Fruit fly (Drosophila melanogaster) whole organism, adult: Measurements from ENCODE around the gene CG43219.

Source experiments
- CG11617 ChIP-seq: fragments of 200-800 bp; sonication (Bioruptor generic); optimal IDR thresholded peaks from 2 replicates; lab custom pipeline; 2017; ENCODE audit warnings: mild to moderate bottlenecking, missing biosample characterization, missing genetic modification reagents, missing genetic modification characterization
- CG12768 ChIP-seq: fragments of 200-800 bp; sonication (Bioruptor generic); optimal IDR thresholded peaks from 2 replicates; lab custom pipeline; 2017; ENCODE audit warnings: missing biosample characterization, missing genetic modification characterization, mild to moderate bottlenecking, moderate library complexity, missing genetic modification reagents
- CG14711 ChIP-seq: fragments of 200-800 bp; sonication (Bioruptor generic); optimal IDR thresholded peaks from 2 replicates; lab custom pipeline; 2018; ENCODE audit warnings: missing biosample characterization, mild to moderate bottlenecking, missing genetic modification characterization, moderate library complexity
- CG1620 ChIP-seq: fragments of 200-800 bp; sonication (Bioruptor generic); optimal IDR thresholded peaks from 2 replicates; lab custom pipeline; 2016; ENCODE audit warnings: missing biosample characterization, missing genetic modification characterization
- CG33017 ChIP-seq: fragments of 200-800 bp; sonication (Bioruptor generic); optimal IDR thresholded peaks from 2 replicates; lab custom pipeline; 2018; ENCODE audit warnings: missing biosample characterization, mild to moderate bottlenecking, missing genetic modification characterization, moderate library complexity
- CG5204 ChIP-seq: fragments of 200-800 bp; sonication (Bioruptor generic); optimal IDR thresholded peaks from 2 replicates; lab custom pipeline; 2016; ENCODE audit warnings: missing biosample characterization, missing genetic modification characterization
- CG7045 ChIP-seq: fragments of 200-800 bp; sonication (Bioruptor generic); optimal IDR thresholded peaks from 2 replicates; lab custom pipeline; 2017; ENCODE audit warnings: missing biosample characterization, mild to moderate bottlenecking, missing genetic modification characterization
- CG7101 ChIP-seq: fragments of 200-800 bp; sonication (Bioruptor generic); optimal IDR thresholded peaks from 2 replicates; lab custom pipeline; 2018; ENCODE audit warnings: missing biosample characterization, mild to moderate bottlenecking, missing genetic modification characterization, moderate library complexity
- Clk ChIP-seq: fragments of 200-800 bp; sonication (Bioruptor generic); optimal IDR thresholded peaks from 2 replicates; lab custom pipeline; 2017; ENCODE audit warnings: missing biosample characterization, missing genetic modification characterization
- Crg-1 ChIP-seq: fragments of 200-800 bp; sonication (Bioruptor generic); optimal IDR thresholded peaks from 2 replicates; lab custom pipeline; 2016; ENCODE audit warnings: missing biosample characterization, missing genetic modification characterization
- Hr96 ChIP-seq: fragments of 200-800 bp; sonication (Bioruptor generic); optimal IDR thresholded peaks from 2 replicates; lab custom pipeline; 2016; ENCODE audit warnings: missing biosample characterization, missing genetic modification characterization
- Mnt ChIP-seq: fragments of 200-800 bp; sonication (Bioruptor generic); optimal IDR thresholded peaks from 2 replicates; lab custom pipeline; 2016; ENCODE audit warnings: missing biosample characterization, mild to moderate bottlenecking, missing genetic modification characterization
- bab1 ChIP-seq: fragments of 200-800 bp; sonication (Bioruptor generic); optimal IDR thresholded peaks from 3 replicates; lab custom pipeline; 2019; ENCODE audit warnings: missing biosample characterization, mild to moderate bottlenecking, missing genetic modification characterization, moderate library complexity
- cic ChIP-seq: fragments of 200-800 bp; sonication (Bioruptor generic); optimal IDR thresholded peaks from 2 replicates; lab custom pipeline; 2017; ENCODE audit warnings: missing biosample characterization, mild to moderate bottlenecking, missing genetic modification characterization, moderate library complexity
- cnc ChIP-seq, 2 experiments: fragments of >200 bp; optimal IDR thresholded peaks; 2 replicates each; lab custom pipeline; 2017
- kay ChIP-seq: fragments of 200-800 bp; sonication (Bioruptor generic); peaks from one replicate; lab custom pipeline; 2016; ENCODE audit warnings: missing biosample characterization, missing genetic modification characterization, borderline replicate concordance
- ovo ChIP-seq: fragments of 200-800 bp; sonication (Bioruptor generic); optimal IDR thresholded peaks from 2 replicates; lab custom pipeline; 2016; ENCODE audit warnings: missing biosample characterization, missing genetic modification characterization
- pad ChIP-seq: fragments of 200-800 bp; sonication (Bioruptor generic); optimal IDR thresholded peaks from 3 replicates; lab custom pipeline; 2017; ENCODE audit warnings: missing biosample characterization, missing genetic modification characterization, mild to moderate bottlenecking, moderate library complexity, missing genetic modification reagents
- tj ChIP-seq: fragments of 200-800 bp; sonication (Bioruptor generic); optimal IDR thresholded peaks from 3 replicates; lab custom pipeline; 2017; ENCODE audit warnings: missing biosample characterization, mild to moderate bottlenecking, missing genetic modification characterization, moderate library complexity
- toe ChIP-seq: fragments of 200-800 bp; sonication (Bioruptor generic); optimal IDR thresholded peaks from 2 replicates; lab custom pipeline; 2016; ENCODE audit warnings: missing biosample characterization, missing genetic modification characterization

Gene CG43219

DNA sequence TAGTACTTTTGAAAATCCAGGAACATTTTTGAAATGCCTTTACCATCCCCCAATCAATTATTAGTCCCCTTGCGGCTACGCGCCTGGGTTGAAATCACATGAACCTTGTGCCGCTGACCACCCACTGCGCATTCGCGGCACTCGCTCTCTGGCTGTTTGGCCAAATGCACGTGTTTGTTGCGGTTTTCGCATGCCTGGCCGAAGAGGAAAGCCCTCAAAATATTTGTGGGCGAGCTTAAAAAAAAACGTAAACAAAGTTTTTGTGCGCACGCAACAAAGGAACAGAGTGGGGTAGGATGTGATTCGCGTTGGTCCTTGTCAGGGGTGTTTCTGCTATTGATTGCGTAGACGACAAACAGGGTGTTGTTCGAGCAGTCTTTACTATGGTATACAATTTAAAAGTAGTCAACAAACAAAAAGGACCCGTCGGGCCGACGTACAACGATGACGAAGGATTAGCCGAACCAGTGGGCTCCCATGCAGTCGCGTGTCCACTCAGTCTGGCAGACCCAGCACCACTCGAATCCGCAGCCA is 25.7 kb upstream of the CG43219 start:
- TF ChIP-seq CG5204 (GFP tag; lab: Kevin White, UChicago) (no peak), pad (GFP tag; lab: Kevin White, UChicago) (no peak), cic (GFP tag; lab: Kevin White, UChicago) (peak; percentile 9), Mnt (peak; percentile 33), CG7101 (no peak)

dm6 chr3L:21196563-21196962 is 23.6 kb upstream of the CG43219 start, which contains the start of the genes Targ3 and park:
TSS of gene Targ3 (plus strand) at chr3L:21196831.
TSS of gene park (minus strand) at chr3L:21196853.
- peak; percentile 30 for TF ChIP-seq tj
- TF ChIP-seq Hr96 (GFP tag; lab: Kevin White, UChicago) = peak; percentile 31
- peak; percentile 85 for TF ChIP-seq CG1620 (GFP tag; lab: Kevin White, UChicago)
- TF ChIP-seq cic (GFP tag; lab: Kevin White, UChicago) = peak; percentile 2
- peak; percentile 9 for TF ChIP-seq CG12768
- TF ChIP-seq pad (GFP tag; lab: Kevin White, UChicago) = peak; percentile 1
- TF ChIP-seq Clk (GFP tag; lab: Kevin White, UChicago) = no peak
- TF ChIP-seq ovo = peak; percentile 53
- no peak for TF ChIP-seq cnc (optimal IDR thresholded peaks at IDR 0.05; lab: Kevin White, UChicago)
- TF ChIP-seq CG7101 = peak; percentile 47
- TF ChIP-seq CG11617 = peak; percentile 49
- TF ChIP-seq CG5204 (GFP tag; lab: Kevin White, UChicago) = peak; percentile 59
- TF ChIP-seq Crg-1 = peak; percentile 82
- peak; percentile 9 for TF ChIP-seq CG33017
- TF ChIP-seq CG7045 (GFP tag; lab: Kevin White, UChicago) = peak; percentile 14
- peak; percentile 50 for TF ChIP-seq bab1 (GFP tag; lab: Kevin White, UChicago)
- peak; percentile 23 for TF ChIP-seq CG14711 (tag; lab: Kevin White, UChicago)
- TF ChIP-seq Mnt = peak; percentile 37
- TF ChIP-seq kay = no peak
- peak; percentile 56 for TF ChIP-seq toe (GFP tag; lab: Kevin White, UChicago)

DNA sequence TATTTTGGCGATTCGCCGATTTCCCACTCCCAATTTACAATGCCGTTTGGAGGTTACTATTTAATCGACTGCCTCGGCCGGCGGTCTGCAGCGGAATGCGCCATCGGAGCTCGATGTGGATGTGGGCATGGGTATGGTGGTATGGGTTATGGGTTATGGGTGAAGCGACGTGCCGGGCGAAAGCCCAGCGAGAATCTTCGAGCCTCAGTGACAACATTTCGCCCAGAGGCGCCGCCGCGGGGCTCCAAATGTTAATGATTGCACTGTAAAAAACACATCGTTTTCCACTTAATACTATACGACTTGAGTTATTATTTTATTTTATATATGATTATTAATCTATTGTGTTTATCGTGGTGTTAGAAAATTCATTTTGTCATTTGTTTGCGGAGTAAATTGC is 19.6 kb upstream of the CG43219 start:
- TF ChIP-seq Clk (GFP tag; lab: Kevin White, UChicago) (no peak), CG5204 (GFP tag; lab: Kevin White, UChicago) (no peak), CG11617 (no peak), cic (GFP tag; lab: Kevin White, UChicago) (no peak), kay (peak; percentile 72), toe (GFP tag; lab: Kevin White, UChicago) (no peak), Hr96 (GFP tag; lab: Kevin White, UChicago) (no peak), cnc (optimal IDR thresholded peaks at IDR 0.05; lab: Kevin White, UChicago) (no peak), CG14711 (tag; lab: Kevin White, UChicago) (no peak), CG12768 (peak; percentile 48), pad (GFP tag; lab: Kevin White, UChicago) (no peak), Mnt (no peak), tj (no peak)

- TF ChIP-seq cnc (optimal IDR thresholded peaks at IDR 0.05; lab: Kevin White, UChicago) = no peak
- peak; percentile 90 for TF ChIP-seq kay
Observed at dm6 chr3L:21201246-21201896, 18.8 kb upstream of the CG43219 start.

- TF ChIP-seq toe (GFP tag; lab: Kevin White, UChicago) (peak; percentile 39), CG33017 (no peak), kay (no peak)
Observed at dm6 chr3L:21202029-21202776, 18.0 kb upstream of the CG43219 start.

DNA sequence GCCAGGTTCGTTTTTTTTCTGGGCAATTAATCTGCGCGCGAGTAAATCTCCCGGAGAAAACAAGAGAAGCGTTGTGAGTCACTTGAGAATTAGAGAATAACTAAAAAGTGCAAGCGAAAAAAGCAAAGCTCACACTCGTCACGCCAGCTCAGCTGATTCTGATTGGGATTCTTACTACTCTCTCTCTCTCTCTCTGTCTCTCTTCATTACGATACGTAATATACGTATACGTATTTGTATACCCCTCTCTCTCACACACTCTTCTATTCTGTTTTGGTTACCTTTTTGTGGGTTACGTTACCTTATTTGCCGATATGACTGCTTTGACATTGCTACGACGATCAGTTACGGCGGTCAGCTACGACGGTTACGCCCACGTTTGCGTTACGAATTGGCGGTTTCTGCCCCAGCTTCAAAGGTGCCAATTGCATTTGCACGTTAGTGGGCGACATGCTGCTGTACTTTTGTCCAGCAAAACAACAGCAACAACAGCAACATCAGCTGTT is 17.4 kb upstream of the CG43219 start, which contains the start of the genes Targ1, CG10512 and Targ2:
Gene Targ1, minus strand, starts transcription at position 106 of the 506 bp plus-strand sequence.
Gene CG10512, plus strand, starts transcription at position 144 of the 506 bp plus-strand sequence.
Gene Targ2, minus strand, starts transcription at position 456 of the 506 bp plus-strand sequence.
- TF ChIP-seq CG1620 (GFP tag; lab: Kevin White, UChicago) (no peak), pad (GFP tag; lab: Kevin White, UChicago) (no peak), bab1 (GFP tag; lab: Kevin White, UChicago) (peak; percentile 49), CG7045 (GFP tag; lab: Kevin White, UChicago) (no peak), tj (peak; percentile 63), CG14711 (tag; lab: Kevin White, UChicago) (no peak), Hr96 (GFP tag; lab: Kevin White, UChicago) (no peak), cic (GFP tag; lab: Kevin White, UChicago) (peak; percentile 72), CG33017 (peak; percentile 28), toe (GFP tag; lab: Kevin White, UChicago) (peak; percentile 10), kay (peak; percentile 94), CG5204 (GFP tag; lab: Kevin White, UChicago) (no peak), CG7101 (no peak), CG12768 (no peak), Crg-1 (no peak), CG11617 (peak; percentile 44), cnc (optimal IDR thresholded peaks at IDR 0.05; lab: Kevin White, UChicago) (no peak), Mnt (peak; percentile 54), Clk (GFP tag; lab: Kevin White, UChicago) (no peak), ovo (no peak)
